Fruit fly (Drosophila melanogaster) whole organism, pupa: ENCODE results near the gene CG10376.

Experiments used
- CG10348 ChIP-seq: fragments of 200-800 bp; sonication (Bioruptor generic); IDR thresholded peaks from 2 replicates; pipeline ENCODE4 v1.3.6; 2022; ENCODE audit warnings: missing biosample characterization, missing genetic modification characterization
- CG12605 ChIP-seq: fragments of 200-800 bp; sonication (Bioruptor generic); IDR thresholded peaks from 2 replicates; pipeline ENCODE4 v1.3.6; 2022; ENCODE audit warnings: missing biosample characterization, missing genetic modification characterization
- CG13204 ChIP-seq: fragments of 200-800 bp; sonication (Bioruptor generic); optimal IDR thresholded peaks from 2 replicates; lab custom pipeline; 2018; ENCODE audit warnings: missing biosample characterization, mild to moderate bottlenecking, missing genetic modification characterization, moderate library complexity
- CG14655 ChIP-seq: fragments of 200-800 bp; sonication (Bioruptor generic); optimal IDR thresholded peaks from 3 replicates; lab custom pipeline; 2017; ENCODE audit warnings: mild to moderate bottlenecking, missing biosample characterization, missing genetic modification reagents, missing genetic modification characterization
- CG15710 ChIP-seq: fragments of 200-800 bp; sonication (Bioruptor generic); optimal IDR thresholded peaks from 2 replicates; lab custom pipeline; 2018; ENCODE audit warnings: missing biosample characterization, mild to moderate bottlenecking, missing genetic modification characterization, moderate library complexity
- CG17806 ChIP-seq: fragments of 200-800 bp; sonication (Bioruptor generic); optimal IDR thresholded peaks from 2 replicates; lab custom pipeline; 2018; ENCODE audit warnings: missing biosample characterization, mild to moderate bottlenecking, missing genetic modification characterization, moderate library complexity
- CG32121 ChIP-seq: fragments of 200-800 bp; sonication (Bioruptor generic); IDR thresholded peaks from 2 replicates; pipeline ENCODE4 v1.3.6; 2022; ENCODE audit warnings: missing biosample characterization, missing genetic modification characterization
- CG34367 ChIP-seq: fragments of 200-800 bp; sonication (Bioruptor generic); optimal IDR thresholded peaks from 2 replicates; lab custom pipeline; 2018; ENCODE audit warnings: missing biosample characterization, mild to moderate bottlenecking, missing genetic modification characterization
- CG4496 ChIP-seq: fragments of 200-800 bp; sonication (Bioruptor generic); IDR thresholded peaks from 3 replicates; pipeline ENCODE4 v1.3.6; 2022; ENCODE audit warnings: missing biosample characterization, missing genetic modification characterization
- CG8159 ChIP-seq: fragments of 200-800 bp; sonication (Bioruptor generic); optimal IDR thresholded peaks from 3 replicates; lab custom pipeline; 2018; ENCODE audit warnings: missing biosample characterization, mild to moderate bottlenecking, missing genetic modification characterization, moderate library complexity
- CG8301 ChIP-seq: fragments of 200-800 bp; sonication (Bioruptor generic); optimal IDR thresholded peaks from 2 replicates; lab custom pipeline; 2018; ENCODE audit warnings: missing biosample characterization, mild to moderate bottlenecking, missing genetic modification characterization
- CG9948 ChIP-seq: fragments of 200-800 bp; sonication (Bioruptor generic); optimal IDR thresholded peaks from 2 replicates; lab custom pipeline; 2018; ENCODE audit warnings: missing biosample characterization, mild to moderate bottlenecking, missing genetic modification characterization, moderate library complexity
- D1 ChIP-seq: fragments of 200-800 bp; sonication (Bioruptor generic); optimal IDR thresholded peaks from 2 replicates; lab custom pipeline; 2018; ENCODE audit warnings: missing biosample characterization, mild to moderate bottlenecking, missing genetic modification characterization, moderate library complexity
- EcR ChIP-seq: fragments of 200-800 bp; sonication (Bioruptor generic); optimal IDR thresholded peaks from 3 replicates; lab custom pipeline; 2019; ENCODE audit warnings: missing biosample characterization, missing genetic modification characterization, mild to moderate bottlenecking, moderate library complexity, missing genetic modification reagents
- Ets98B ChIP-seq: fragments of 200-800 bp; sonication (Bioruptor generic); IDR thresholded peaks from 2 replicates; pipeline ENCODE4 v1.3.6; 2022; ENCODE audit warnings: missing biosample characterization, missing genetic modification characterization
- Pif1A ChIP-seq: fragments of 200-800 bp; sonication (Bioruptor generic); optimal IDR thresholded peaks from 3 replicates; lab custom pipeline; 2016; ENCODE audit warnings: missing biosample characterization, missing genetic modification characterization
- Pif1B ChIP-seq: fragments of 200-800 bp; sonication (Bioruptor generic); optimal IDR thresholded peaks from 3 replicates; lab custom pipeline; 2016; ENCODE audit warnings: missing biosample characterization, missing genetic modification characterization
- Snoo ChIP-seq: fragments of 200-800 bp; sonication (Bioruptor generic); optimal IDR thresholded peaks from 3 replicates; lab custom pipeline; 2017; ENCODE audit warnings: missing biosample characterization, mild to moderate bottlenecking, missing genetic modification characterization, inconsistent platforms
- fd96Ca ChIP-seq: fragments of 200-800 bp; sonication (Bioruptor generic); IDR thresholded peaks from 3 replicates; pipeline ENCODE4 v1.3.6; 2022; ENCODE audit warnings: missing biosample characterization, missing genetic modification characterization
- gl ChIP-seq: fragments of 200-800 bp; sonication (Bioruptor generic); optimal IDR thresholded peaks from 2 replicates; lab custom pipeline; 2018; ENCODE audit warnings: missing biosample characterization, mild to moderate bottlenecking, missing genetic modification characterization
- rn ChIP-seq: fragments of 200-800 bp; sonication (Bioruptor generic); IDR thresholded peaks from 2 replicates; pipeline ENCODE4 v1.3.6; 2022; ENCODE audit warnings: missing biosample characterization, missing genetic modification characterization

Gene CG10376

DNA sequence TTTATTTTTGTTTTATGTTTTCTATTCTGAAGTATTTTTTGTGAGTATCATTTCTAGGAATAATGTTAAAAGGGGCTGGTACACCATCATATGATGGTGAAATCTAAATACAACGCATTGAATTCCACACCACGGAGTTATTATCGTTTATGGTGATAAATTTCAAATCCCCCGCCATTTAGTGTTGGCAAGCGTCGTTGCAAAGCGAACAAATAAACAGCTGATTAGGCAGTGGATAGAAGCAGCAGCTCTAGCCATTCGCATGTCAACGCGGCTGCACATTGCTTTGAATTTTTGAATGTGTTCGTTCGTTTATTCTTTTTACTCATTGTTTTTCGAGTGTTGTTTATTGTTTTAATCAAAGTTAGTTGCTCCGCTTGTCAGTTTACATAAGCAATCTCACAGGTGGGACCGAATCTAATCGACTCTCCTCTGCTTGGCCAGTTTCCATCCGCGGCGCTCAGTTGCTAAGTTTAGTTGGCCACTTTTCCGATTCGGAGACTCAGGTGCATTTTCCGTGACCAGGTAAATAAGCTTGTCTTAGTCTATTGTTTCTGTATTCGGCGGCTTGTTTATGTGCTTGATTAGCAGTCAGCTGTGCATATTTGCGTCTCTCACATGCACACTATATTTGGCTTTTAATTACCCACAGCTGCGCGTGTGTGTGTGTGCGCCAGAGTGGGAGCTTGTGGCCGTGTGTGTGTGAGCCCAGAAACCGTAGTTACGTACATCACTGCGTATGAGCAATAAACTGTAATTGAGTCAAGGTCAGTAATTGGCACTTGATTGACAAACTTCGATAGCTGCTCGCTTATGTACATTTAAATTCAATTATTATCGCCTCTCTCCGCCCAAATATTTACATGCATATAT lies 25.7 kb downstream of the CG10376 start, which contains the start of the genes Mst36Fa and CG31751:
Gene Mst36Fa, minus strand, starts transcription at position 51 of the 873 bp plus-strand sequence.
Gene CG31751, plus strand, starts transcription at position 274 of the 873 bp plus-strand sequence.
- 0 out of 2 replicates have a peak, but pooled peaks have one; percentile 23 for TF ChIP-seq Ets98B (GFP tag; lab: Robert Waterston, UW)
- TF ChIP-seq CG4496 (GFP tag; lab: Robert Waterston, UW), result peak; percentile 46; the same call in 1 of the 3 replicates
- no peak for TF ChIP-seq CG12605 (GFP tag; lab: Robert Waterston, UW)
- TF ChIP-seq CG10348, result 0 out of 2 replicates have a peak, but pooled peaks have one; percentile 6
- TF ChIP-seq CG13204 (GFP tag; lab: Kevin White, UChicago), result no peak
- no peak for TF ChIP-seq rn (GFP tag; lab: Robert Waterston, UW)

DNA sequence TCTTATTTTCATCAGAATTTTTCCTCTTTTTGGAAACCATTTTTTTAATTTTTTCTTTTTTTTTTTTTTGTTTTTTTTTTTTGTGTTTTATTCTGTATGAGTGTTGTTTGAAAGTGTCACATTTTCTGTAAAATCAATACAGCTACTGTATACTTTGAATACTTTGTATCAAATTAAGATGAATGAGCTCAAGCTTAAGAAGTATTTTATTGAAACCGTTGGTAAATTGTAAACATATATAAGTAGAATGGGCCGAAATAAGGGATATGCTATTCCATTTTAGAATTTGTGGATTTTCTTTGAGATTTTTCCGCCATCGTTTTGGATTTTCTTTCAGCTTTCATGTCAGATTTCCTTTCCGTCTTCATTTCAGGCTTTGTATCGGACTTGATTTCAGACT lies 27.9 kb downstream of the CG10376 start, which contains the start of gene Mst36Fb:
Gene Mst36Fb, minus strand, starts transcription at position 101 of the 400 bp plus-strand sequence.
- no peak for TF ChIP-seq fd96Ca (GFP tag; lab: Robert Waterston, UW)
- no peak for TF ChIP-seq Pif1B
- TF ChIP-seq CG4496 (GFP tag; lab: Robert Waterston, UW), result no peak
- TF ChIP-seq CG8159, result no peak
- no peak for TF ChIP-seq Snoo (tag; lab: Kevin White, UChicago)
- TF ChIP-seq gl (tag; lab: Kevin White, UChicago), result no peak
- no peak for TF ChIP-seq CG14655
- no peak for TF ChIP-seq CG15710 (tag; lab: Kevin White, UChicago)
- TF ChIP-seq Ets98B (GFP tag; lab: Robert Waterston, UW), result no peak
- no peak for TF ChIP-seq D1 (tag; lab: Kevin White, UChicago)
- TF ChIP-seq CG13204 (GFP tag; lab: Kevin White, UChicago), result no peak
- no peak for TF ChIP-seq CG34367
- no peak for TF ChIP-seq EcR (GFP tag; lab: Kevin White, UChicago)
- TF ChIP-seq Pif1A (GFP tag; lab: Kevin White, UChicago), result no peak
- no peak for TF ChIP-seq CG10348
- no peak for TF ChIP-seq CG12605 (GFP tag; lab: Robert Waterston, UW)

dm6 chr2L:18673185-18673584 lies 29.7 kb downstream of the CG10376 start, which contains the start of gene CG43339:
Gene CG43339 (minus strand): TSS chr2L:18673285.
- no peak for TF ChIP-seq CG34367
- TF ChIP-seq Pif1B, result no peak
- no peak for TF ChIP-seq CG4496 (GFP tag; lab: Robert Waterston, UW)
- no peak for TF ChIP-seq Pif1A (GFP tag; lab: Kevin White, UChicago)
- no peak for TF ChIP-seq D1 (tag; lab: Kevin White, UChicago)
- no peak for TF ChIP-seq CG15710 (tag; lab: Kevin White, UChicago)
- TF ChIP-seq fd96Ca (GFP tag; lab: Robert Waterston, UW), result no peak
- TF ChIP-seq CG13204 (GFP tag; lab: Kevin White, UChicago), result no peak
- no peak for TF ChIP-seq CG8159
- no peak for TF ChIP-seq rn (GFP tag; lab: Robert Waterston, UW)
- TF ChIP-seq CG17806, result no peak
- no peak for TF ChIP-seq CG8301 (tag; lab: Kevin White, UChicago)
- TF ChIP-seq gl (tag; lab: Kevin White, UChicago), result no peak
- TF ChIP-seq CG32121 (GFP tag; lab: Robert Waterston, UW), result no peak
- TF ChIP-seq Snoo (tag; lab: Kevin White, UChicago), result no peak
- TF ChIP-seq CG9948 (tag; lab: Kevin White, UChicago), result no peak

dm6 chr2L:18671146-18671545 lies 31.8 kb downstream of the CG10376 start, which contains the start of gene CG43338:
Gene CG43338 (minus strand): TSS chr2L:18671246.
- TF ChIP-seq CG17806, result no peak

dm6 chr2L:18665952-18666606 lies 36.8 kb downstream of the CG10376 start:
- TF ChIP-seq CG10348, result no peak
- TF ChIP-seq Pif1B, result no peak
- TF ChIP-seq CG8301 (tag; lab: Kevin White, UChicago), result no peak
- TF ChIP-seq CG8159, result no peak
- peak; percentile 47 for TF ChIP-seq D1 (tag; lab: Kevin White, UChicago)

DNA sequence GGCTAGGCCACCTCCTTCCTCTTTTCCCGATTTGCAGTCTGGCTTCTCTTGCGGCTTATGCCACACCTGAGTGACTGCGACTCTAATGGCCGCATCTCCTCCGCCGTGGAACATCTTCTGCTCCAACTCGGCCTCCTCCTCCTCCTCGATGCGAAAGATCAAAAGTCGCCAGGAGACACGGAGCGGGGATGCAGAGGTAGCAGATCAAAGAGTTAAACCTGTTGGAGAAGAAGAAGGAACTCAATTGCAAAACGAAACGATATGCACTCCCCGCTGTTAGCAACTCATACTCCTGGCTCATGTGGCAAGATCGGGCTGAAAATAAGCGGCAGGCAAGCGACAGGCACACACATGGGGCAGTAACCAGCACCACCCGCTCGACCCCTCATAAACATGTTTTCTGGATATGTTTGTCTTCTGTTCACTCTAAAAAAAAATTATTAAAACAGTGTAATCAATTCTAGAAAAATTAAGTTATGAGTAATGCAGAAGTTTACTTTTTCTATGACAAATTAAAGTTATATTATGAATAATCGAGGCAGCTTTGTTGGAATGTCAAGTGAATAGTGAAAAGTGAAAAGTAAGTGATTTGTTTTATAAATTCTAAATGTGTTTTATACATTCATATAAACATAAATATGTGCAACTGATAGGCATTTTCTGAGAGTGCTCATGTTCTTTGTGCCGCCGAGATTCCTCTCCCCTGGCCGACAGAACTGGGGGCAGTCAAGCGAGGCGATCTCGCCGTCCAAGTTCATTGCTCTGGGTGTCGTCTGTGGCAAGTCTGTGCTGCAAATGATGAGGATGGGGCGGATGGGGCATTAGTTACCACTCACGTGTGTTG lies 38.0 kb downstream of the CG10376 start:
- TF ChIP-seq rn (GFP tag; lab: Robert Waterston, UW), result no peak
- TF ChIP-seq CG17806, result peak; percentile 87
- peak; percentile 82 for TF ChIP-seq Snoo (tag; lab: Kevin White, UChicago)
- TF ChIP-seq Ets98B (GFP tag; lab: Robert Waterston, UW), result no peak; the same call in 1 of the 2 replicates
- peak; percentile 61 for TF ChIP-seq Pif1A (GFP tag; lab: Kevin White, UChicago)
- no peak for TF ChIP-seq CG10348
- peak; percentile 86 for TF ChIP-seq CG15710 (tag; lab: Kevin White, UChicago)
- TF ChIP-seq CG9948 (tag; lab: Kevin White, UChicago), result peak; percentile 89
- TF ChIP-seq CG12605 (GFP tag; lab: Robert Waterston, UW), result no peak; the same call in 1 of the 2 replicates
- peak; percentile 49 for TF ChIP-seq gl (tag; lab: Kevin White, UChicago)
- peak; percentile 77 for TF ChIP-seq D1 (tag; lab: Kevin White, UChicago)
- peak; percentile 88 for TF ChIP-seq CG8301 (tag; lab: Kevin White, UChicago)
- peak; percentile 92 for TF ChIP-seq CG8159
- TF ChIP-seq Pif1B, result peak; percentile 31
- peak; percentile 20; the same call in 2 of the 3 replicates for TF ChIP-seq CG4496 (GFP tag; lab: Robert Waterston, UW)
- no peak for TF ChIP-seq CG32121 (GFP tag; lab: Robert Waterston, UW)
- TF ChIP-seq fd96Ca (GFP tag; lab: Robert Waterston, UW), result 0 out of 3 replicates have a peak, but pooled peaks have one; percentile 18
- TF ChIP-seq CG14655, result peak; percentile 92
- peak; percentile 83 for TF ChIP-seq CG34367
- TF ChIP-seq EcR (GFP tag; lab: Kevin White, UChicago), result peak; percentile 96
- peak; percentile 70 for TF ChIP-seq CG13204 (GFP tag; lab: Kevin White, UChicago)
